Fruit fly (Drosophila melanogaster): ENCODE measurements around the gene CG43693.

DNA sequence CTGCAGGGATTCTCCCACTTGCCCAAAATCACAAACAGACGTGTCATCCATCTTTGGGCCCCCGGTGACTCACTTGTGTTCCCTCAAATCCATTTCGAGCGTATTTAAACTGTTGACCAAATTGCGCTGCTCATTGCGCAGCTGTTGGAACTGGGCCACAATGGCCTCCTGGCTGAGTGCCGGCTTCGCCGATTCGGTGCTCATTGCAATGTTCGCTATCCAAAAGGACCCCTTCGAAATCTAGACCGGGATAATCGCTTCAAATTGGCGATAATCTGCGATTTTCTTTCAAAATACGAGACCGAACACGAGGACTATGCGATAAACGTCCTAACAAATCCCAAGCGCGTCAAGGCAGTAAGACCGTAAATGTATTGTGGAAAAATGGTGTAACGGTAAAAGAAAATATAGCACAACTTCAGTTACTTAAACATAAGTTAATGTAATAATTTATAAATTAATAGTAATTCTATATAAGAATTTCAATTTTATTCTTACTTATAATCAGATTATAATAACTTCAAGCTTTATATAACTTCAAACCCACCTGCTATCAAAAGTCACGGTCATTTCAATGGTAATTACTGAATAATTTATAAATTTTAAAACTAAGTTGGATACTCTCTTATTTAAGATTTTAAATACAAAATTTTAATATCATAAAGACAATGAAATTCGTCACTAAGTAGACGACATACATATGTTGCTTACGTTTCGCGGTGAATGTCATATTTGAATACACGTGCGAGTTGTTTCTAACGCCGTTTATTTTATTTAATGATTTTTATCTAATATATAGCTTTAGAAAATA is 23.1 kb upstream of the CG43693 start, which contains the start of the genes Pfdn2 and Noc1:
- peak; percentile 20 for TF ChIP-seq CG6854 (GFP tag; optimal IDR thresholded peaks at IDR 0.05)
- TF ChIP-seq lz (GFP tag; optimal IDR thresholded peaks at IDR 0.05) = peak; percentile 38
- no peak for TF ChIP-seq salr (GFP tag; optimal IDR thresholded peaks at IDR 0.05)
- no peak for TF ChIP-seq Sox102F (GFP tag; optimal IDR thresholded peaks at IDR 0.05)
- no peak for TF ChIP-seq net (GFP tag; optimal IDR thresholded peaks at IDR 0.05)
- no peak for TF ChIP-seq svp (GFP tag)
